Worm (Caenorhabditis elegans) whole organism, late embryonic: ENCODE results near the gene ubxn-4.
A peak's percentile ranks its signal among the peaks of the same experiment; 100 is the strongest.

Experiments used
- C08G9.2 ChIP-seq: sonication (generic microtip); optimal IDR thresholded peaks from 2 replicates; lab custom pipeline; 2016; ENCODE audit warnings: mild to moderate bottlenecking, missing genetic modification characterization, moderate library complexity, missing compliant biosample characterization
- K02D7.2 ChIP-seq: sonication (generic microtip); optimal IDR thresholded peaks from 2 replicates; lab custom pipeline; 2017; ENCODE audit warnings: mild to moderate bottlenecking, missing genetic modification characterization, missing compliant biosample characterization
- Y22D7AL.16 ChIP-seq: sonication (generic microtip); optimal IDR thresholded peaks from 2 replicates; lab custom pipeline; 2016; ENCODE audit warnings: missing genetic modification characterization, missing compliant biosample characterization
- ahr-1 ChIP-seq: sonication (generic microtip); optimal IDR thresholded peaks from 2 replicates; lab custom pipeline; 2016; ENCODE audit warnings: missing genetic modification characterization, missing compliant biosample characterization
- ama-1 ChIP-seq: fragments of 150-350 bp; optimal IDR thresholded peaks from 2 replicates; lab custom pipeline; 2014
- ceh-14 ChIP-seq: sonication (generic microtip); optimal IDR thresholded peaks from 2 replicates; lab custom pipeline; 2016; ENCODE audit warnings: missing genotype, missing genetic modification characterization, missing compliant biosample characterization
- ceh-2 ChIP-seq: sonication (generic microtip); optimal IDR thresholded peaks from 2 replicates; lab custom pipeline; 2016; ENCODE audit warnings: missing genotype, missing genetic modification characterization, missing compliant biosample characterization
- ceh-31 ChIP-seq: sonication (generic microtip); optimal IDR thresholded peaks from 2 replicates; lab custom pipeline; 2016; ENCODE audit warnings: missing genetic modification characterization, missing compliant biosample characterization
- ceh-48 ChIP-seq: sonication (generic microtip); optimal IDR thresholded peaks from 2 replicates; lab custom pipeline; 2016; ENCODE audit warnings: missing genetic modification characterization, inconsistent platforms, missing compliant biosample characterization
- ceh-6 ChIP-seq: fragments of 200-800 bp; sonication (Bioruptor generic); optimal IDR thresholded peaks from 2 replicates; lab custom pipeline; 2018; ENCODE audit warnings: mild to moderate bottlenecking, missing genetic modification characterization, missing compliant biosample characterization
- dmd-4 ChIP-seq: sonication (generic microtip); optimal IDR thresholded peaks from 2 replicates; lab custom pipeline; 2016; ENCODE audit warnings: borderline replicate concordance, missing genetic modification characterization, missing compliant biosample characterization
- elt-2 ChIP-seq: sonication (generic microtip); optimal IDR thresholded peaks from 2 replicates; lab custom pipeline; 2016; ENCODE audit warnings: missing genetic modification reagents, missing genetic modification characterization, missing compliant biosample characterization
- ets-4 ChIP-seq: sonication (generic microtip); optimal IDR thresholded peaks from 2 replicates; lab custom pipeline; 2016; ENCODE audit warnings: missing genetic modification characterization, missing compliant biosample characterization
- eyg-1 ChIP-seq: sonication (generic microtip); optimal IDR thresholded peaks from 2 replicates; lab custom pipeline; 2016; ENCODE audit warnings: missing genotype, missing genetic modification characterization, missing compliant biosample characterization
- fkh-6 ChIP-seq: sonication (generic microtip); optimal IDR thresholded peaks from 2 replicates; lab custom pipeline; 2016; ENCODE audit warnings: missing genetic modification characterization, missing compliant biosample characterization
- hlh-15 ChIP-seq: sonication (generic microtip); optimal IDR thresholded peaks from 2 replicates; lab custom pipeline; 2016; ENCODE audit warnings: missing genetic modification characterization, missing compliant biosample characterization
- hlh-6 ChIP-seq: sonication (generic microtip); optimal IDR thresholded peaks from 2 replicates; lab custom pipeline; 2016; ENCODE audit warnings: missing genotype, missing genetic modification characterization, missing compliant biosample characterization
- madf-2 ChIP-seq: sonication (generic microtip); optimal IDR thresholded peaks from 2 replicates; lab custom pipeline; 2017; ENCODE audit warnings: missing genetic modification characterization, missing compliant biosample characterization
- mec-3 ChIP-seq: sonication (generic microtip); optimal IDR thresholded peaks from 2 replicates; lab custom pipeline; 2016; ENCODE audit warnings: borderline replicate concordance, missing genetic modification characterization, missing compliant biosample characterization
- nfya-1 ChIP-seq: sonication (generic microtip); optimal IDR thresholded peaks from 2 replicates; lab custom pipeline; 2017; ENCODE audit warnings: missing genetic modification characterization, mild to moderate bottlenecking, missing compliant biosample characterization, antibody characterized with exemption, moderate library complexity
- odd-2 ChIP-seq: sonication (generic microtip); optimal IDR thresholded peaks from 2 replicates; lab custom pipeline; 2017; ENCODE audit warnings: antibody characterized with exemption, mild to moderate bottlenecking, missing genetic modification characterization, missing compliant biosample characterization
- pag-3 ChIP-seq: sonication (generic microtip); optimal IDR thresholded peaks from 2 replicates; lab custom pipeline; 2016; ENCODE audit warnings: missing compliant biosample characterization, missing genetic modification characterization, borderline replicate concordance
- pax-1 ChIP-seq: fragments of 150-350 bp; optimal IDR thresholded peaks from 2 replicates; lab custom pipeline; 2014; ENCODE audit warnings: missing biosample characterization, missing genetic modification characterization
- pha-2 ChIP-seq: sonication (generic microtip); optimal IDR thresholded peaks from 2 replicates; lab custom pipeline; 2017; ENCODE audit warnings: mild to moderate bottlenecking, missing genetic modification characterization, missing compliant biosample characterization
- pha-4 ChIP-seq: fragments of 150-350 bp; optimal IDR thresholded peaks from 2 replicates; lab custom pipeline; 2018; ENCODE audit warnings: missing biosample characterization, missing genetic modification reagents, missing genetic modification characterization
- pros-1 ChIP-seq: fragments of 150-350 bp; optimal IDR thresholded peaks from 2 replicates; lab custom pipeline; 2014; ENCODE audit warnings: missing biosample characterization, missing genetic modification reagents, missing genetic modification characterization
- ref-2 ChIP-seq: sonication (generic microtip); optimal IDR thresholded peaks from 2 replicates; lab custom pipeline; 2016; ENCODE audit warnings: missing genetic modification characterization, missing compliant biosample characterization
- sox-2 ChIP-seq: fragments of 200-800 bp; sonication (Bioruptor generic); IDR thresholded peaks from 2 replicates; pipeline ENCODE4 v1.3.6; 2022; ENCODE audit warnings: missing genetic modification reagents, missing genetic modification characterization, missing compliant biosample characterization
- unc-42 ChIP-seq: sonication (generic microtip); optimal IDR thresholded peaks from 2 replicates; lab custom pipeline; 2016; ENCODE audit warnings: missing genotype, missing genetic modification characterization, missing compliant biosample characterization
- unc-55 ChIP-seq: sonication (generic microtip); optimal IDR thresholded peaks from 2 replicates; lab custom pipeline; 2017; ENCODE audit warnings: missing biosample characterization, missing genetic modification reagents, missing genetic modification characterization

ubxn-4 gene

DNA sequence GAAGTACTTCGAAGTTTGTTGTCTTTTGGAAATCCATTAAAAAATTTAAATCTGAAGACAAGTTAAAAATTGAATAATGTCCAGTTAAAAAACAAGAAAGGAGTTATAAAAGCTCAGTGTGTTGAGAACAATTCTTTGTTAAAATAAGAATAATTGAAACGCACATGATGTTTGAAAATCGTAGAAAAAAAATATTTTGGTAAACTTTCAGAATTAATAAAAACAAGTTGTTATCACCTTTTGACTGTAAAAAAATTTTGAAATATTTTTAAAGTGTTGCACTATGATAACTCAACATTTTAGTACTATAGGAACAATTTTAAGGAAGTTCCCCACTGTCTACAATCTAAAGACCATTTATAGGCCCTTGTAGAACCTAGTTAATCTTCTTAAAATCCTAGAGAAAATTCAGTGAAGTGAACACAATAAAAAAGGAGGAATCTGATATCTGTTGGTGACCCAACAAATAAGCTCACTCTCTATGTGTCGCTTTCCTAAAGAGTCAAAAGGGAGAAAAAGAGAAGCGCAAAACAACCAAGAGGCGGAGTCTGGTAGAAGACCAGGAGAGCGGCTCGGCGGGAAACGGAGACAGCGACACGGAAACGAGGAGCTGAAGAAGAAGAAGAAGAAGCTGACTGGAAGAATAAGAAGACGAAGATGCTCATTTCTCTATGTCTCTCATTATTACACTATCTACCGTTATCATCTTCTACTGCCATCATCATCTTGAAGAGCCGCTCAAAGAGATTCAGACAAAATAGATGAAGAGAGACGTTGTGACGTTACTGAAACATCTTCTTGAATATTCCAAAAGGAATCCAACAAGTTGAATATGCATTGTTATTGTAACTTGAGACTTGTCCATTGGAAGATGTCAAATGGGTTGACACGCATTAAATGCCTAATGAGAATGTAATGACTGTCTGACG, 10.7 kb downstream of the ubxn-4 start, which contains the start of gene ZK353.10:
TSS of gene ZK353.10 (minus strand) at position 51 of the 929 bp plus-strand sequence.
- TF ChIP-seq pag-3 (tag; lab: Kevin White, UChicago) (no peak), ahr-1 (tag; lab: Kevin White, UChicago) (no peak), pros-1 (tag; lab: Kevin White, UChicago) (no peak), odd-2 (tag; lab: Kevin White, UChicago) (no peak), nfya-1 (tag; lab: Kevin White, UChicago) (no peak), ceh-48 (no peak), pha-2 (tag; lab: Kevin White, UChicago) (no peak), ama-1 (lab: Kevin White, UChicago) (no peak), C08G9.2 (tag; lab: Kevin White, UChicago) (no peak), ceh-14 (tag; lab: Kevin White, UChicago) (no peak), ref-2 (tag; lab: Kevin White, UChicago) (no peak), Y22D7AL.16 (tag; lab: Kevin White, UChicago) (no peak), hlh-15 (tag; lab: Kevin White, UChicago) (no peak), eyg-1 (no peak), ets-4 (tag; lab: Kevin White, UChicago) (no peak), mec-3 (tag; lab: Kevin White, UChicago) (no peak), elt-2 (tag; lab: Kevin White, UChicago) (no peak)

DNA sequence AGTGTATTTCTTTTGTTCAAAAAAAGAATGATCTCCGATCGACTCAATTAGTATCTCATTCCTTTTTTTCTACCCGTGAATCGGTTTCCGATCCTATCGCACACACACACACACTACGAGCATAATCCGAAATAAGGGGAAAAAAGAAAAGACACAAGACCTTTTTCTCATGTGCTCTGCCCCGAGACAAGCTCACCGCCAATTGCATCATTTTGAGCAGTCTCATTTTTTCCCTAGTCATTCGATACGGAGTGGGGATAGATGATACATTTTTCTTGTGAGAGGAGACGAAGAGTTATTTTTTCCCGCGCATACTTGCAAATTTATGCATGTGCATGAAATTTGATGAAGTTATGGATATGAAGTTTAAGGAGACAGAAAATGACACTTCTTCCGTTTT, 13.1 kb downstream of the ubxn-4 start:
- peak; percentile 81 for TF ChIP-seq unc-42 (tag; lab: Kevin White, UChicago)
- TF ChIP-seq pha-2 (tag; lab: Kevin White, UChicago): no peak

- TF ChIP-seq hlh-6 (tag; lab: Kevin White, UChicago): no peak
- TF ChIP-seq madf-2 (tag; lab: Kevin White, UChicago): no peak
- TF ChIP-seq sox-2 (GFP tag; lab: Robert Waterston, UW): no peak
- no peak for TF ChIP-seq mec-3 (tag; lab: Kevin White, UChicago)
- TF ChIP-seq hlh-15 (tag; lab: Kevin White, UChicago): no peak
- no peak for TF ChIP-seq fkh-6 (tag; lab: Kevin White, UChicago)
- TF ChIP-seq pha-4 (tag; lab: Kevin White, UChicago): no peak
- TF ChIP-seq dmd-4 (tag; lab: Kevin White, UChicago): no peak
- TF ChIP-seq nfya-1 (tag; lab: Kevin White, UChicago): no peak
- TF ChIP-seq ama-1 (lab: Kevin White, UChicago): no peak
- no peak for TF ChIP-seq pag-3 (tag; lab: Kevin White, UChicago)
- no peak for TF ChIP-seq ceh-31 (tag; lab: Kevin White, UChicago)
These were observed 15.8 kb downstream of the ubxn-4 start, which contains the start of gene ZK353.4 for ce11 chrIII:8389539-8389938. ZK353.4 (minus strand) TSS chrIII:8389639.

- TF ChIP-seq unc-42 (tag; lab: Kevin White, UChicago): no peak
- TF ChIP-seq unc-55 (GFP tag; lab: Kevin White, UChicago): no peak
- no peak for TF ChIP-seq ama-1 (lab: Kevin White, UChicago)
- TF ChIP-seq ceh-2 (tag; lab: Kevin White, UChicago): no peak
- TF ChIP-seq, all 69 proteins: peak for 0
These were observed 24.7 kb downstream of the ubxn-4 start, which contains the start of gene R05D3.12 for ce11 chrIII:8380645-8381044. R05D3.12 (plus strand) TSS chrIII:8380945.

- TF ChIP-seq ceh-31 (tag; lab: Kevin White, UChicago): no peak
- no peak for TF ChIP-seq ceh-6 (GFP tag; lab: Kevin White, UChicago)
- no peak for TF ChIP-seq pag-3 (tag; lab: Kevin White, UChicago)
- TF ChIP-seq pros-1 (tag; lab: Kevin White, UChicago): no peak
- TF ChIP-seq pax-1 (tag; lab: Kevin White, UChicago): no peak
- no peak for TF ChIP-seq K02D7.2 (tag; lab: Kevin White, UChicago)
These were observed 30.4 kb downstream of the ubxn-4 start, which contains the start of gene met-2 for ce11 chrIII:8375000-8375399. met-2 (plus strand) TSS chrIII:8375300.
